Worm (Caenorhabditis elegans): ENCODE data around the gene R12B2.8.

The R12B2.8 gene

ce11 chrIII:5812672-5813071 is 11.0 kb upstream of the R12B2.8 start:
- peak; percentile 41 for TF ChIP-seq nhr-43 (tag; optimal IDR thresholded peaks at IDR 0.05; ENCODE audit: poor library complexity, severe bottlenecking)
- TF ChIP-seq egl-27 (tag; optimal IDR thresholded peaks at IDR 0.05), result peak; percentile 18
- TF ChIP-seq unc-39 (tag; optimal IDR thresholded peaks at IDR 0.05), result no peak
- no peak for TF ChIP-seq ceh-28 (tag; optimal IDR thresholded peaks at IDR 0.05)
- no peak for TF ChIP-seq ztf-4 (tag; optimal IDR thresholded peaks at IDR 0.05)
- TF ChIP-seq nhr-25 (tag; optimal IDR thresholded peaks at IDR 0.05), result peak; percentile 58
- peak; percentile 69 for TF ChIP-seq nhr-23 (tag; optimal IDR thresholded peaks at IDR 0.05)
- TF ChIP-seq unc-62 (GFP tag; optimal IDR thresholded peaks at IDR 0.05), result peak; percentile 18
- TF ChIP-seq nhr-67 (tag; optimal IDR thresholded peaks at IDR 0.05), result no peak
- peak in 2 of 3 experiments; percentile 19 to 82 for TF ChIP-seq elt-3 (tag; optimal IDR thresholded peaks at IDR 0.05)
- TF ChIP-seq nfya-1 (tag; optimal IDR thresholded peaks at IDR 0.05; ENCODE audit: insufficient read depth), result peak; percentile 73

ce11 chrIII:5813501-5813900 is 10.2 kb upstream of the R12B2.8 start:
- no peak for TF ChIP-seq ceh-82 (tag; optimal IDR thresholded peaks at IDR 0.05)
- no peak for TF ChIP-seq eor-1 (tag; optimal IDR thresholded peaks at IDR 0.05)
- TF ChIP-seq fkh-10 (GFP tag; optimal IDR thresholded peaks at IDR 0.05), result no peak
- no peak for TF ChIP-seq fkh-2 (tag; optimal IDR thresholded peaks at IDR 0.05)

- peak; percentile 74 for TF ChIP-seq elt-2 (tag; optimal IDR thresholded peaks at IDR 0.05)
- peak; percentile 43 for TF ChIP-seq pha-4 (tag; optimal IDR thresholded peaks at IDR 0.05)
- TF ChIP-seq skn-1 (tag; optimal IDR thresholded peaks at IDR 0.05), result no peak
- TF ChIP-seq jun-1 (tag; optimal IDR thresholded peaks at IDR 0.05), result no peak
- peak; percentile 59 for TF ChIP-seq pqm-1 (tag; optimal IDR thresholded peaks at IDR 0.05)
- no peak for TF ChIP-seq ama-1 (optimal IDR thresholded peaks at IDR 0.05)
These were observed 9.6 kb upstream of the R12B2.8 start for ce11 chrIII:5814098-5814497.

ce11 chrIII:5814799-5815198 is 8.9 kb upstream of the R12B2.8 start, which contains the start of gene R12B2.7:
Gene R12B2.7, plus strand, starts transcription at chrIII:5815045.
- TF ChIP-seq skn-1 (tag; optimal IDR thresholded peaks at IDR 0.05) (no peak), ZK546.5 (tag; optimal IDR thresholded peaks at IDR 0.05) (no peak), lin-15B (tag; optimal IDR thresholded peaks at IDR 0.05) (no peak), nhr-28 (tag; optimal IDR thresholded peaks at IDR 0.05) (no peak), nhr-25 (tag; optimal IDR thresholded peaks at IDR 0.05) (peak; percentile 40), pha-4 (tag; optimal IDR thresholded peaks at IDR 0.05) (no peak), nhr-67 (tag; optimal IDR thresholded peaks at IDR 0.05) (no peak), elt-3 (tag; optimal IDR thresholded peaks at IDR 0.05) (no peak), unc-62 (GFP tag; optimal IDR thresholded peaks at IDR 0.05) (no peak), nhr-12 (tag; optimal IDR thresholded peaks at IDR 0.05) (no peak), nhr-76 (tag; optimal IDR thresholded peaks at IDR 0.05) (no peak), lin-39 (tag; optimal IDR thresholded peaks at IDR 0.05) (no peak), nhr-23 (tag; optimal IDR thresholded peaks at IDR 0.05) (no peak), pqm-1 (tag; optimal IDR thresholded peaks at IDR 0.05) (no peak), nfya-1 (tag; optimal IDR thresholded peaks at IDR 0.05; ENCODE audit: insufficient read depth) (peak; percentile 26), mml-1 (tag; optimal IDR thresholded peaks at IDR 0.05) (no peak), unc-39 (tag; optimal IDR thresholded peaks at IDR 0.05) (no peak), zag-1 (tag; optimal IDR thresholded peaks at IDR 0.05) (no peak), ztf-11 (tag; optimal IDR thresholded peaks at IDR 0.05) (no peak), ceh-16 (tag; optimal IDR thresholded peaks at IDR 0.05) (no peak), ceh-9 (tag; optimal IDR thresholded peaks at IDR 0.05) (no peak), ceh-28 (tag; optimal IDR thresholded peaks at IDR 0.05) (no peak), mdl-1 (tag; optimal IDR thresholded peaks at IDR 0.05) (no peak), elt-2 (tag; optimal IDR thresholded peaks at IDR 0.05) (peak; percentile 12), nhr-11 (tag; optimal IDR thresholded peaks at IDR 0.05) (no peak), nhr-43 (tag; optimal IDR thresholded peaks at IDR 0.05; ENCODE audit: poor library complexity, severe bottlenecking) (peak; percentile 38), aly-2 (tag; optimal IDR thresholded peaks at IDR 0.05) (no peak), snpc-4 (tag; optimal IDR thresholded peaks at IDR 0.05) (no peak), fkh-10 (GFP tag; optimal IDR thresholded peaks at IDR 0.05) (no peak), elt-1 (tag; optimal IDR thresholded peaks at IDR 0.05) (no peak), eor-1 (tag; optimal IDR thresholded peaks at IDR 0.05) (no peak), egl-27 (tag; optimal IDR thresholded peaks at IDR 0.05) (no peak), ztf-4 (tag; optimal IDR thresholded peaks at IDR 0.05) (no peak), fos-1 (tag; optimal IDR thresholded peaks at IDR 0.05) (no peak)

Measured in whole organism, L3 larva.